In the genomic region with DNA sequence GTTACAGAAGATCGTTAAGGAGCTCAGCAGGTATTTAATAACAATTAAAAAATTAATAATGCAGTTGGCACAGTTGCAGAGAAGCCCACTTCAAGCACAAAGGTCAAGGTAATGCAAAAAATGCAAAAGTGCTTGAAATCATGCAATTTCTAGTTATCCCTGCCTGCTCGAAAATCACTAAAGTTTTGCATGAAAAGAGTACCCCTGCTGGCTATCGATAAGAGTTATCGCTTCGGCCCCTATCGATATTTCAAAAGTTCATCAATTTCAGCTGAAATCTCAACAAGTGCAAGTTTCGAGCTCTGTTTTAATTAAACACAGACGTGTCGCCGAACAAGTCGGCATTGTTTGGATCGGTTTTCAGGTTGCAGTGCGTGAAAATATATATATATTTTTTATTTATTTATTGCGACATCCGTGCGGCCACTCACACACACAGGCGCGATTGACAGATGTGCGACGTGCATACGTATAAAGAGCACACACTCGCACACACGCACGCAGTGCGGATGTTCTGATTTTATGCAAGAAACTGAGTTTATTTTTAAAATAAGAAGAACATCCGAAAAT, we compare ENCODE assay signal across 1 fruit fly cellular context.
TF ChIP-seq lines count a peak whose summit lies in the region.

No protein-coding gene starts in this region.

TF ChIP-seq in whole organism, embryonic, 481 proteins besides CTCF, POLR2A, EP300 and RAD21 (continued from another document and continues in another):
- TF ChIP-seq crol (GFP tag; IDR thresholded peaks at IDR 0.05; lab: Robert Waterston, UW) (no peak), pb (GFP tag; optimal IDR thresholded peaks at IDR 0.05; lab: Kevin White, UChicago) (peak; percentile 40), CG6791 (GFP tag; IDR thresholded peaks at IDR 0.05; lab: Robert Waterston, UW; ENCODE audit: partially characterized antibody) (peak; percentile 90), CG2678 (tag; optimal IDR thresholded peaks at IDR 0.05; lab: Kevin White, UChicago) (no peak), MBD-R2 (GFP tag; IDR thresholded peaks at IDR 0.05; lab: Robert Waterston, UW) (peak; percentile 74), Lpt (GFP tag; optimal IDR thresholded peaks at IDR 0.05; lab: Kevin White, UChicago) (no peak), bsh (GFP tag; optimal IDR thresholded peaks at IDR 0.05; lab: Kevin White, UChicago) (peak; percentile 2 to 38), Doc2 (GFP tag; IDR thresholded peaks at IDR 0.05; lab: Robert Waterston, UW) (no peak), YL-1 (GFP tag; optimal IDR thresholded peaks at IDR 0.05; lab: Kevin White, UChicago) (peak; percentile 78), D19A (tag; optimal IDR thresholded peaks at IDR 0.05; lab: Kevin White, UChicago) (peak; percentile 46), vnd (GFP tag; IDR thresholded peaks at IDR 0.05; lab: Robert Waterston, UW; ENCODE audit: partially characterized antibody) (peak; percentile 79), ase (GFP tag; IDR thresholded peaks at IDR 0.05; lab: Robert Waterston, UW) (no peak), CG12236 (GFP tag; optimal IDR thresholded peaks at IDR 0.05; lab: Kevin White, UChicago) (no peak), so (GFP tag; IDR thresholded peaks at IDR 0.05; lab: Robert Waterston, UW) (no peak), cg (GFP tag; optimal IDR thresholded peaks at IDR 0.05; lab: Kevin White, UChicago) (peak; percentile 90), nom (GFP tag; optimal IDR thresholded peaks at IDR 0.05; lab: Kevin White, UChicago) (peak; percentile 41), ken (GFP tag; IDR thresholded peaks at IDR 0.05; lab: Robert Waterston, UW) (0 out of 3 replicates have a peak, but pooled peaks have one; percentile 56), gt (GFP tag; IDR thresholded peaks at IDR 0.05; lab: Robert Waterston, UW) (no peak), Antp (GFP tag; optimal IDR thresholded peaks at IDR 0.05; lab: Kevin White, UChicago) (peak; percentile 54), gro (GFP tag; optimal IDR thresholded peaks at IDR 0.05; lab: Kevin White, UChicago) (peak; percentile 63), CG18476 (GFP tag; optimal IDR thresholded peaks at IDR 0.05; lab: Kevin White, UChicago) (peak; percentile 15), corto (GFP tag; optimal IDR thresholded peaks at IDR 0.05; lab: Kevin White, UChicago) (peak; percentile 33), Gsc (GFP tag; IDR thresholded peaks at IDR 0.05; lab: Robert Waterston, UW) (no peak), CG1647 (GFP tag; optimal IDR thresholded peaks at IDR 0.05; lab: Kevin White, UChicago) (no peak), CG12744 (GFP tag; optimal IDR thresholded peaks at IDR 0.05; lab: Kevin White, UChicago) (peak; percentile 36), Med (GFP tag; lab: Kevin White, UChicago) (peak; percentile 95), CG9797 (GFP tag; optimal IDR thresholded peaks at IDR 0.05; lab: Kevin White, UChicago) (peak; percentile 19), Abd-B (GFP tag; optimal IDR thresholded peaks at IDR 0.05; lab: Kevin White, UChicago) (peak; percentile 50), CG34376 (GFP tag; optimal IDR thresholded peaks at IDR 0.05; lab: Kevin White, UChicago) (peak; percentile 28), CrebB (tag; optimal IDR thresholded peaks at IDR 0.05; lab: Kevin White, UChicago) (peak; percentile 47), unpg (GFP tag; optimal IDR thresholded peaks at IDR 0.05; lab: Kevin White, UChicago) (peak; percentile 55), nau (GFP tag; optimal IDR thresholded peaks at IDR 0.05; lab: Kevin White, UChicago) (no peak), tio (GFP tag; optimal IDR thresholded peaks at IDR 0.05; lab: Kevin White, UChicago) (no peak), kay (GFP tag; optimal IDR thresholded peaks at IDR 0.05; lab: Kevin White, UChicago) (no peak), chif (GFP tag; optimal IDR thresholded peaks at IDR 0.05; lab: Kevin White, UChicago) (peak; percentile 1 to 44), CG11085 (GFP tag; IDR thresholded peaks at IDR 0.05; lab: Robert Waterston, UW) (0 out of 2 replicates have a peak, but pooled peaks have one; percentile 39), Spps (tag; optimal IDR thresholded peaks at IDR 0.05; lab: Kevin White, UChicago) (no peak), insv (GFP tag; optimal IDR thresholded peaks at IDR 0.05; lab: Kevin White, UChicago) (peak in 1 of 2 experiments; percentile 9), CG17186 (GFP tag; optimal IDR thresholded peaks at IDR 0.05; lab: Kevin White, UChicago) (peak; percentile 12), ind (GFP tag; optimal IDR thresholded peaks at IDR 0.05; lab: Kevin White, UChicago) (peak; percentile 51), cato (GFP tag; optimal IDR thresholded peaks at IDR 0.05; lab: Kevin White, UChicago; ENCODE audit: borderline replicate concordance) (no peak), Nf-YC (tag; optimal IDR thresholded peaks at IDR 0.05; lab: Kevin White, UChicago) (peak; percentile 61), CG11247 (GFP tag; IDR thresholded peaks at IDR 0.05; lab: Robert Waterston, UW) (peak; percentile 37; the same call in 1 of the 2 replicates), CG2116 (GFP tag; optimal IDR thresholded peaks at IDR 0.05; lab: Kevin White, UChicago) (peak; percentile 78), CG12299 (tag; optimal IDR thresholded peaks at IDR 0.05; lab: Kevin White, UChicago) (no peak), Hr51 (GFP tag; optimal IDR thresholded peaks at IDR 0.05; lab: Kevin White, UChicago) (peak in 1 of 2 experiments; percentile 8), CG10267 (tag; optimal IDR thresholded peaks at IDR 0.05; lab: Kevin White, UChicago) (peak; percentile 57), CG7963 (GFP tag; IDR thresholded peaks at IDR 0.05; lab: Robert Waterston, UW; ENCODE audit: partially characterized antibody) (peak; percentile 64; the same call in 2 of the 3 replicates), org-1 (GFP tag; optimal IDR thresholded peaks at IDR 0.05; lab: Kevin White, UChicago) (no peak), CG12659 (GFP tag; optimal IDR thresholded peaks at IDR 0.05; lab: Kevin White, UChicago) (peak; percentile 54), CG15269 (tag; optimal IDR thresholded peaks at IDR 0.05; lab: Kevin White, UChicago) (peak; percentile 62), grn (GFP tag; optimal IDR thresholded peaks at IDR 0.05; lab: Kevin White, UChicago) (no peak), MTF-1 (GFP tag; optimal IDR thresholded peaks at IDR 0.05; lab: Kevin White, UChicago; ENCODE audit: borderline replicate concordance) (peak; percentile 33), CG34224 (GFP tag; IDR thresholded peaks at IDR 0.05; lab: Robert Waterston, UW; ENCODE audit: partially characterized antibody) (peak; percentile 90), CG18011 (GFP tag; optimal IDR thresholded peaks at IDR 0.05; lab: Kevin White, UChicago) (peak; percentile 80), tup (GFP tag; optimal IDR thresholded peaks at IDR 0.05; lab: Kevin White, UChicago) (peak; percentile 37), Sry-δ (GFP tag; optimal IDR thresholded peaks at IDR 0.05; lab: Kevin White, UChicago) (peak; percentile 76), bbx (GFP tag; IDR thresholded peaks at IDR 0.05; lab: Robert Waterston, UW; ENCODE audit: partially characterized antibody) (peak; percentile 85), Ssrp (tag; optimal IDR thresholded peaks at IDR 0.05; lab: Kevin White, UChicago) (peak; percentile 40), z (GFP tag; IDR thresholded peaks at IDR 0.05; lab: Robert Waterston, UW) (no peak), dmrt99B (tag; optimal IDR thresholded peaks at IDR 0.05; lab: Kevin White, UChicago) (no peak), Dfd (GFP tag; optimal IDR thresholded peaks at IDR 0.05; lab: Kevin White, UChicago) (no peak), CG2889 (GFP tag; IDR thresholded peaks at IDR 0.05; lab: Robert Waterston, UW) (no peak), CG10209 (GFP tag; optimal IDR thresholded peaks at IDR 0.05; lab: Kevin White, UChicago) (peak; percentile 3), Awh (GFP tag; IDR thresholded peaks at IDR 0.05; lab: Robert Waterston, UW) (no peak), CG33213 (GFP tag; optimal IDR thresholded peaks at IDR 0.05; lab: Kevin White, UChicago) (peak; percentile 38), CG4820 (GFP tag; optimal IDR thresholded peaks at IDR 0.05; lab: Kevin White, UChicago) (peak; percentile 35), Camta (GFP tag; optimal IDR thresholded peaks at IDR 0.05; lab: Kevin White, UChicago) (peak; percentile 53), CG10543 (GFP tag; optimal IDR thresholded peaks at IDR 0.05; lab: Kevin White, UChicago) (peak; percentile 46), sens (GFP tag; lab: Kevin White, UChicago) (peak; percentile 93), Dref (GFP tag; IDR thresholded peaks at IDR 0.05; lab: Robert Waterston, UW) (peak; percentile 86), ci (GFP tag; IDR thresholded peaks at IDR 0.05; lab: Robert Waterston, UW) (peak; percentile 79), fru (optimal IDR thresholded peaks at IDR 0.05; lab: Kevin White, UChicago) (no peak), ato (GFP tag; IDR thresholded peaks at IDR 0.05; lab: Robert Waterston, UW; ENCODE audit: partially characterized antibody) (peak; percentile 84), CG4854 (GFP tag; optimal IDR thresholded peaks at IDR 0.05; lab: Kevin White, UChicago) (peak; percentile 28), CG10462 (GFP tag; optimal IDR thresholded peaks at IDR 0.05; lab: Kevin White, UChicago) (no peak), CG17359 (tag; optimal IDR thresholded peaks at IDR 0.05; lab: Kevin White, UChicago) (peak; percentile 17), CG8944 (GFP tag; optimal IDR thresholded peaks at IDR 0.05; lab: Kevin White, UChicago) (peak; percentile 36), eyg (GFP tag; optimal IDR thresholded peaks at IDR 0.05; lab: Kevin White, UChicago) (no peak), gsb (GFP tag; IDR thresholded peaks at IDR 0.05; lab: Robert Waterston, UW) (no peak), emc (GFP tag; optimal IDR thresholded peaks at IDR 0.05; lab: Kevin White, UChicago) (no peak), jumu (GFP tag; optimal IDR thresholded peaks at IDR 0.05; lab: Kevin White, UChicago) (peak; percentile 52), CG12391 (tag; optimal IDR thresholded peaks at IDR 0.05; lab: Kevin White, UChicago) (peak; percentile 51), ab (GFP tag; optimal IDR thresholded peaks at IDR 0.05; lab: Kevin White, UChicago) (no peak), Trl (optimal IDR thresholded peaks at IDR 0.05; lab: Kevin White, UChicago) (no peak), Trl (GFP tag; optimal IDR thresholded peaks at IDR 0.05; lab: Kevin White, UChicago) (peak; percentile 45), CG10431 (GFP tag; optimal IDR thresholded peaks at IDR 0.05; lab: Kevin White, UChicago) (no peak), CG12071 (GFP tag; optimal IDR thresholded peaks at IDR 0.05; lab: Kevin White, UChicago) (no peak), sc (optimal IDR thresholded peaks at IDR 0.05; lab: Kevin White, UChicago) (no peak), sc (GFP tag; optimal IDR thresholded peaks at IDR 0.05; lab: Kevin White, UChicago) (peak; percentile 24), cas (GFP tag; IDR thresholded peaks at IDR 0.05; lab: Robert Waterston, UW) (no peak), Taf1 (GFP tag; IDR thresholded peaks at IDR 0.05; lab: Robert Waterston, UW) (no peak), CG15514 (GFP tag; optimal IDR thresholded peaks at IDR 0.05; lab: Kevin White, UChicago) (peak; percentile 79), Ptx1 (GFP tag; IDR thresholded peaks at IDR 0.05; lab: Robert Waterston, UW) (peak; percentile 49; the same call in 1 of the 2 replicates), NC2α (GFP tag; optimal IDR thresholded peaks at IDR 0.05; lab: Kevin White, UChicago) (no peak), sima (GFP tag; optimal IDR thresholded peaks at IDR 0.05; lab: Kevin White, UChicago) (no peak), Xbp1 (GFP tag; optimal IDR thresholded peaks at IDR 0.05; lab: Kevin White, UChicago) (peak; percentile 75), CG4424 (GFP tag; optimal IDR thresholded peaks at IDR 0.05; lab: Kevin White, UChicago) (peak; percentile 33), gce (GFP tag; IDR thresholded peaks at IDR 0.05; lab: Robert Waterston, UW) (0 out of 3 replicates have a peak, but pooled peaks have one; percentile 68), ems (GFP tag; optimal IDR thresholded peaks at IDR 0.05; lab: Kevin White, UChicago) (peak; percentile 73), CG9876 (GFP tag; optimal IDR thresholded peaks at IDR 0.05; lab: Kevin White, UChicago) (peak; percentile 24), oc (tag; optimal IDR thresholded peaks at IDR 0.05; lab: Kevin White, UChicago) (no peak), dati (GFP tag; IDR thresholded peaks at IDR 0.05; lab: Robert Waterston, UW) (0 out of 2 replicates have a peak, but pooled peaks have one; percentile 8), CG10959 (GFP tag; IDR thresholded peaks at IDR 0.05; lab: Robert Waterston, UW) (no peak; the same call in 1 of the 2 replicates), Bteb2 (GFP tag; optimal IDR thresholded peaks at IDR 0.05; lab: Kevin White, UChicago) (no peak), p53 (GFP tag; optimal IDR thresholded peaks at IDR 0.05; lab: Kevin White, UChicago) (no peak), br (optimal IDR thresholded peaks at IDR 0.05; lab: Kevin White, UChicago) (no peak), Mrtf (GFP tag; IDR thresholded peaks at IDR 0.05; lab: Robert Waterston, UW) (0 out of 3 replicates have a peak, but pooled peaks have one; percentile 47), peb (GFP tag; IDR thresholded peaks at IDR 0.05; lab: Robert Waterston, UW) (0 out of 2 replicates have a peak, but pooled peaks have one; percentile 37), CG6765 (GFP tag; optimal IDR thresholded peaks at IDR 0.05; lab: Kevin White, UChicago) (no peak), knrl (GFP tag; IDR thresholded peaks at IDR 0.05; lab: Robert Waterston, UW; ENCODE audit: partially characterized antibody) (peak; percentile 86), fd64A (GFP tag; optimal IDR thresholded peaks at IDR 0.05; lab: Kevin White, UChicago) (peak; percentile 32), CG17328 (GFP tag; IDR thresholded peaks at IDR 0.05; lab: Robert Waterston, UW) (peak; percentile 50; the same call in 1 of the 2 replicates), Elba2 (GFP tag; optimal IDR thresholded peaks at IDR 0.05; lab: Kevin White, UChicago) (no peak), CG3838 (GFP tag; optimal IDR thresholded peaks at IDR 0.05; lab: Kevin White, UChicago) (no peak), CG10366 (GFP tag; IDR thresholded peaks at IDR 0.05; lab: Robert Waterston, UW) (peak; percentile 42), Hr78 (GFP tag; optimal IDR thresholded peaks at IDR 0.05; lab: Kevin White, UChicago) (no peak), CG12219 (GFP tag; optimal IDR thresholded peaks at IDR 0.05; lab: Kevin White, UChicago) (peak; percentile 10), CG11398 (GFP tag; optimal IDR thresholded peaks at IDR 0.05; lab: Kevin White, UChicago) (no peak), CG16813 (GFP tag; IDR thresholded peaks at IDR 0.05; lab: Robert Waterston, UW; ENCODE audit: partially characterized antibody) (peak; percentile 82), aop (GFP tag; IDR thresholded peaks at IDR 0.05; lab: Robert Waterston, UW) (peak; percentile 51; the same call in 1 of the 2 replicates), Atf3 (GFP tag; optimal IDR thresholded peaks at IDR 0.05; lab: Kevin White, UChicago) (no peak), dm (GFP tag; optimal IDR thresholded peaks at IDR 0.05; lab: Kevin White, UChicago) (peak; percentile 53)
